Worm (Caenorhabditis elegans): Measurements from ENCODE around the gene swsn-6.
A peak's percentile ranks its signal among the peaks of the same experiment; 100 is the strongest.

Gene swsn-6

DNA sequence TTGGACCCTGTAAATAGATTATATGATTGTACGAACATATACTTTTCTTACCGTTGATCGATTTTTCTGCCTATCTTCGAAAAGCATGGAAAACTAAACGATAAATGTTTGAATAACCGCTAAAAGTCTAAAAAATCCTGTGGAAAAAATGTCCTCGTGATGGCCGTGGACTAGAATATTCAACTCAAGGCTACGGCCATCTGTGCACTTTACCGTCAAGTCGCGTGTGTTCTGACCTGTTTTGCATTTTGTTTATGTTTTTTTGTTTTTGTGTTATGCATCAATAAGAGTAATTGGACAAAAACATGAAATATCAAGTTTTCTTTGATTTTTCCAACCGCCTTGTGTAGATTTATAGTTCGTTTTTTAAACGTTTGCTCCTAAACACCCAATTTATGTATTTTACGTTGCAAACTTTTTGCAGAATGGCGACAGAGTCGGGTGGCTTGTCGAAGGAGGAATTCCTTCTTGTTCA, 30.7 kb upstream of the swsn-6 start, which contains the start of the genes hda-6 and F41H10.4 (continued):
- TF ChIP-seq ces-1 (GFP tag; optimal IDR thresholded peaks at IDR 0.05): no peak
- TF ChIP-seq efl-3 (GFP tag; optimal IDR thresholded peaks at IDR 0.05): no peak
- peak; percentile 86 for TF ChIP-seq irx-1 (tag; optimal IDR thresholded peaks at IDR 0.05)
- peak; percentile 62 for TF ChIP-seq isw-1 (GFP tag; IDR thresholded peaks at IDR 0.05)
- TF ChIP-seq lin-39 (tag; optimal IDR thresholded peaks at IDR 0.05): peak; percentile 31
- peak; percentile 83 for TF ChIP-seq nhr-90 (tag; optimal IDR thresholded peaks at IDR 0.05; ENCODE audit: poor library complexity)
- TF ChIP-seq blmp-1 (tag; optimal IDR thresholded peaks at IDR 0.05): peak; percentile 40
- TF ChIP-seq tbx-2 (tag; optimal IDR thresholded peaks at IDR 0.05): peak; percentile 88
- peak; percentile 43 for TF ChIP-seq lin-13 (GFP tag; optimal IDR thresholded peaks at IDR 0.05)
- TF ChIP-seq zag-1 (tag; optimal IDR thresholded peaks at IDR 0.05): no peak
- TF ChIP-seq mdl-1 (tag; optimal IDR thresholded peaks at IDR 0.05): peak in 1 of 2 experiments; percentile 72
- TF ChIP-seq mef-2 (tag; optimal IDR thresholded peaks at IDR 0.05): peak; percentile 15
- TF ChIP-seq dpl-1 (GFP tag; optimal IDR thresholded peaks at IDR 0.05): peak; percentile 67 to 82 (median 81)
- peak; percentile 39 for TF ChIP-seq nhr-77 (tag; optimal IDR thresholded peaks at IDR 0.05)
- TF ChIP-seq ceh-82 (tag; optimal IDR thresholded peaks at IDR 0.05): peak; percentile 55 to 68 (median 57)
- TF ChIP-seq nhr-11 (tag; optimal IDR thresholded peaks at IDR 0.05): no peak
- TF ChIP-seq unc-30 (tag; optimal IDR thresholded peaks at IDR 0.05): no peak
- TF ChIP-seq nhr-28 (tag; optimal IDR thresholded peaks at IDR 0.05): no peak
- TF ChIP-seq swsn-7 (tag; optimal IDR thresholded peaks at IDR 0.05): peak; percentile 79
- no peak for TF ChIP-seq nhr-84 (tag; optimal IDR thresholded peaks at IDR 0.05)
- TF ChIP-seq ceh-8 (GFP tag; optimal IDR thresholded peaks at IDR 0.05): no peak
- TF ChIP-seq fos-1 (tag; optimal IDR thresholded peaks at IDR 0.05): no peak
- no peak for TF ChIP-seq pqm-1 (tag; optimal IDR thresholded peaks at IDR 0.05)
- peak; percentile 92 for TF ChIP-seq unc-130 (tag; optimal IDR thresholded peaks at IDR 0.05)
- peak; percentile 88 for TF ChIP-seq lin-14 (GFP tag; optimal IDR thresholded peaks at IDR 0.05)
- peak; percentile 86 for TF ChIP-seq nhr-85 (tag)
- TF ChIP-seq unc-86 (tag; optimal IDR thresholded peaks at IDR 0.05): peak; percentile 72
- peak; percentile 71 for TF ChIP-seq fkh-8 (tag; optimal IDR thresholded peaks at IDR 0.05)
- peak; percentile 86 for TF ChIP-seq nhr-47 (tag; optimal IDR thresholded peaks at IDR 0.05)
- peak; percentile 53 for TF ChIP-seq zip-4 (GFP tag; optimal IDR thresholded peaks at IDR 0.05)
- TF ChIP-seq sup-37 (GFP tag; optimal IDR thresholded peaks at IDR 0.05): no peak
- no peak for TF ChIP-seq ets-5 (GFP tag; IDR thresholded peaks at IDR 0.05)
- TF ChIP-seq tlp-1 (tag; optimal IDR thresholded peaks at IDR 0.05): no peak
- no peak for TF ChIP-seq sptf-1 (tag; optimal IDR thresholded peaks at IDR 0.05)
- peak; percentile 71 for TF ChIP-seq C16A3.4 (tag; optimal IDR thresholded peaks at IDR 0.05)
- TF ChIP-seq vab-15 (tag; optimal IDR thresholded peaks at IDR 0.05): no peak
- TF ChIP-seq unc-98 (GFP tag; IDR thresholded peaks at IDR 0.05): peak; percentile 59; the same call in 1 of the 2 replicates
- TF ChIP-seq fkh-4 (tag; optimal IDR thresholded peaks at IDR 0.05; ENCODE audit: borderline replicate concordance): peak; percentile 85
- peak; percentile 40 for TF ChIP-seq C04F5.9 (tag; optimal IDR thresholded peaks at IDR 0.05)
- TF ChIP-seq aly-2 (tag; optimal IDR thresholded peaks at IDR 0.05): no peak
- TF ChIP-seq ceh-90 (tag; optimal IDR thresholded peaks at IDR 0.05): peak; percentile 85
- TF ChIP-seq fkh-10 (GFP tag; optimal IDR thresholded peaks at IDR 0.05): no peak
- TF ChIP-seq lin-15B (tag; optimal IDR thresholded peaks at IDR 0.05): peak; percentile 66
- TF ChIP-seq nhr-237 (tag; optimal IDR thresholded peaks at IDR 0.05): no peak
- TF ChIP-seq aha-1 (tag; optimal IDR thresholded peaks at IDR 0.05): no peak
- TF ChIP-seq nhr-71 (tag; optimal IDR thresholded peaks at IDR 0.05): peak; percentile 90
- peak; percentile 65 for TF ChIP-seq sox-4 (tag; optimal IDR thresholded peaks at IDR 0.05)
- peak; percentile 79 for TF ChIP-seq nhr-20 (tag; optimal IDR thresholded peaks at IDR 0.05)
